Worm (Caenorhabditis elegans): Measurements from ENCODE around the gene eps-8.

DNA sequence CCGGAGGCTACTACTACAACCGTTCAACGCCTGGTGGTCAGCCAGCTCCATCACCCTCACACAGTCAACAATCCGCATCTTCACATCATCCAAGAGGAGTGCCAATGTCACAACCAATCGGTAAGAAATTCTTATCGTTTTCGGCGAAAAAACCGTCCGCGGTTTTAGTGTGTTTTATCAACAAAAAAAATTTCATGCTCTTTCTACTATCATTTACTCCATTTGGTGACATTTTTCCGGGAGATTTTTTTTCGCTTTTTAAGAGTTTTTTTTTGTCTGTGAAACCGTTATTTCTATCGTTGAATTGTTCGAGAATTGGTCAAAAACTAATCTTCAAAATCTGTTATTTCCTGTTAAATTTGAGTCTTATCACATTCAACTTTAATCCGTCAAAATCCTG is 6.3 kb downstream of the eps-8 start:
- no peak for TF ChIP-seq zag-1 (tag; optimal IDR thresholded peaks at IDR 0.05)
- TF ChIP-seq unc-130 (GFP tag; optimal IDR thresholded peaks at IDR 0.05), result no peak
- TF ChIP-seq lin-15B (tag; optimal IDR thresholded peaks at IDR 0.05), result no peak
- no peak for TF ChIP-seq ceh-44 (GFP tag; IDR thresholded peaks at IDR 0.05)
- no peak for TF ChIP-seq hlh-30 (tag; optimal IDR thresholded peaks at IDR 0.05; ENCODE audit: insufficient read depth)
- peak; percentile 30 for TF ChIP-seq nhr-28 (tag; optimal IDR thresholded peaks at IDR 0.05)
- TF ChIP-seq fos-1 (tag; optimal IDR thresholded peaks at IDR 0.05), result no peak
- TF ChIP-seq nhr-11 (tag; optimal IDR thresholded peaks at IDR 0.05), result no peak
- no peak for TF ChIP-seq dpl-1 (GFP tag; optimal IDR thresholded peaks at IDR 0.05)
- TF ChIP-seq ctbp-1 (GFP tag; IDR thresholded peaks at IDR 0.05), result no peak

Measured in whole organism, L4 larva.